Worm (Caenorhabditis elegans): Measurements from ENCODE around the gene B0238.15.

Gene B0238.15

ce11 chrV:5288676-5289075 is 48.7 kb downstream of the B0238.15 start:
- no peak for TF ChIP-seq klf-2 (GFP tag; conservative IDR thresholded peaks at IDR 0.05)
- TF ChIP-seq ztf-29 (GFP tag; IDR thresholded peaks at IDR 0.05), result no peak
- no peak for TF ChIP-seq ztf-23 (GFP tag; IDR thresholded peaks at IDR 0.05)
- no peak for TF ChIP-seq ref-1 (GFP tag; conservative IDR thresholded peaks at IDR 0.05)
- no peak for TF ChIP-seq med-1 (GFP tag; optimal IDR thresholded peaks at IDR 0.05; ENCODE audit: insufficient read depth)
- no peak for TF ChIP-seq T22C8.4 (GFP tag; IDR thresholded peaks at IDR 0.05)
- no peak for TF ChIP-seq tab-1 (GFP tag; IDR thresholded peaks at IDR 0.05)
- no peak for TF ChIP-seq cog-1 (tag; optimal IDR thresholded peaks at IDR 0.05)
- TF ChIP-seq flt-1 (GFP tag; IDR thresholded peaks at IDR 0.05), result no peak

All from whole organism, midembryonic.